Fruit fly (Drosophila melanogaster): Measurements from ENCODE around the gene tim.

Gene tim

dm6 chr2L:3457007-3457406, 50.9 kb downstream of the tim start, which contains the start of the genes Cog3 and Sec5 (continued):
- TF ChIP-seq Nf-YC (tag; optimal IDR thresholded peaks at IDR 0.05) (peak; percentile 75), Lpt (GFP tag; optimal IDR thresholded peaks at IDR 0.05) (no peak), cato (GFP tag; optimal IDR thresholded peaks at IDR 0.05; ENCODE audit: borderline replicate concordance) (peak; percentile 7), Side (GFP tag; optimal IDR thresholded peaks at IDR 0.05) (no peak), CG31224 (GFP tag; IDR thresholded peaks at IDR 0.05) (peak; percentile 46; the same call in 1 of the 2 replicates), CG7372 (GFP tag; IDR thresholded peaks at IDR 0.05) (peak; percentile 69; the same call in 1 of the 2 replicates), zfh1 (GFP tag; IDR thresholded peaks at IDR 0.05) (0 out of 3 replicates have a peak, but pooled peaks have one; percentile 43), CG30431 (GFP tag; optimal IDR thresholded peaks at IDR 0.05) (no peak), vfl (GFP tag; optimal IDR thresholded peaks at IDR 0.05) (peak; percentile 60), grau (tag; optimal IDR thresholded peaks at IDR 0.05) (peak; percentile 73), CG4360 (GFP tag; IDR thresholded peaks at IDR 0.05) (no peak), sob (GFP tag; IDR thresholded peaks at IDR 0.05) (peak; percentile 77), Abd-B (GFP tag; optimal IDR thresholded peaks at IDR 0.05) (peak; percentile 77), CG2712 (tag; optimal IDR thresholded peaks at IDR 0.05) (peak; percentile 81), Taf1 (GFP tag; IDR thresholded peaks at IDR 0.05) (peak; percentile 33; the same call in 1 of the 2 replicates), nmo (GFP tag; optimal IDR thresholded peaks at IDR 0.05) (peak; percentile 72), CG2120 (GFP tag; optimal IDR thresholded peaks at IDR 0.05) (peak; percentile 90), CG12236 (GFP tag; optimal IDR thresholded peaks at IDR 0.05) (no peak), Asciz (GFP tag; optimal IDR thresholded peaks at IDR 0.05) (no peak), ttk (GFP tag; IDR thresholded peaks at IDR 0.05) (no peak), NC2β (GFP tag; optimal IDR thresholded peaks at IDR 0.05) (peak; percentile 17), Adf1 (GFP tag; IDR thresholded peaks at IDR 0.05) (no peak), CG11695 (GFP tag; IDR thresholded peaks at IDR 0.05) (no peak), CG3847 (GFP tag; IDR thresholded peaks at IDR 0.05) (peak; percentile 85), CG6272 (GFP tag; IDR thresholded peaks at IDR 0.05) (peak; percentile 28; the same call in 1 of the 2 replicates), Blimp-1 (GFP tag; optimal IDR thresholded peaks at IDR 0.05) (no peak), CG17829 (tag; optimal IDR thresholded peaks at IDR 0.05) (peak; percentile 76), YL-1 (GFP tag; optimal IDR thresholded peaks at IDR 0.05) (peak; percentile 86), CG11247 (GFP tag; IDR thresholded peaks at IDR 0.05) (peak; percentile 56), Bdp1 (GFP tag; optimal IDR thresholded peaks at IDR 0.05) (peak; percentile 67), CG7786 (GFP tag; optimal IDR thresholded peaks at IDR 0.05) (peak; percentile 30), chif (GFP tag; optimal IDR thresholded peaks at IDR 0.05) (peak; percentile 47 to 52), CG4707 (GFP tag; optimal IDR thresholded peaks at IDR 0.05) (no peak), Atf6 (GFP tag; IDR thresholded peaks at IDR 0.05) (peak; percentile 36), CG17802 (tag; optimal IDR thresholded peaks at IDR 0.05) (peak; percentile 24), Mrtf (GFP tag; IDR thresholded peaks at IDR 0.05) (peak; percentile 36; the same call in 1 of the 3 replicates), Ada2b (GFP tag; IDR thresholded peaks at IDR 0.05) (peak; percentile 23; the same call in 1 of the 2 replicates), CG4328 (GFP tag; optimal IDR thresholded peaks at IDR 0.05) (peak; percentile 63), CG1602 (GFP tag; optimal IDR thresholded peaks at IDR 0.05) (peak; percentile 34), CG17359 (tag; optimal IDR thresholded peaks at IDR 0.05) (peak; percentile 57), fd96Cb (tag; optimal IDR thresholded peaks at IDR 0.05) (peak; percentile 23), sens-2 (GFP tag; IDR thresholded peaks at IDR 0.05) (no peak), HmgZ (tag; optimal IDR thresholded peaks at IDR 0.05) (peak; percentile 38), CG11723 (GFP tag; optimal IDR thresholded peaks at IDR 0.05) (no peak), E2f1 (GFP tag; IDR thresholded peaks at IDR 0.05) (peak; percentile 53; the same call in 1 of the 2 replicates), Ptx1 (GFP tag; IDR thresholded peaks at IDR 0.05) (peak; percentile 72), inv (GFP tag; IDR thresholded peaks at IDR 0.05; ENCODE audit: partially characterized antibody) (no peak), btn (GFP tag; optimal IDR thresholded peaks at IDR 0.05) (no peak), Atf-2 (GFP tag; optimal IDR thresholded peaks at IDR 0.05) (peak; percentile 11), CG31441 (GFP tag; IDR thresholded peaks at IDR 0.05) (no peak), CG10543 (GFP tag; optimal IDR thresholded peaks at IDR 0.05) (peak; percentile 80), sisA (GFP tag; IDR thresholded peaks at IDR 0.05) (peak; percentile 13; the same call in 1 of the 2 replicates)
